Fruit fly (Drosophila melanogaster): Measurements from ENCODE around the gene Clp.

The Clp gene

DNA sequence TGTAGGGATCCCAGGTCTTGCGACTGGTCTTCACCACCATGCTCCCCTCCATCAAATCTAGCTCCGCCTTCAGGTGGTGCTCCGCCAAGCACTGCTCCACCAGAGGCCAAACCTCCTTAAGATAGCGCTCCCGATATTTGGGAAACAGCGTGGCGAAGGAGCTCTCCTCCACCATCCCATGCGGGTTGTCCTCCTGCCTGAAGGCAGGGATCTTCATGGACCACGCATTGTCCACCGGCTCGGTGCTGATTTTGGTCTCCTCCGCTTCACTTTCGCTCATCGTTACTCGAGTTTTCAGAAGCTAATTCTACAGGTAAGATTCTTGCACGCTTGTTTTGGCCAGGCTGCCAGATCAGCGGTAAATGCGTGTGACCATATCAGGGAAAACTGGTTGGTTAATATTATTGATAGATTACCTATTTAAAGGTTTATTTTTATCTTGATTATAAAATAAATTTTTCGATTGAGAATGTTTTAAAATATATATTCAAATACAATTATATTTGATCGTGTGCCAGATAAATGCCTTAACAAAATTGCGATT, 49.8 kb downstream of the Clp start, which contains the start of gene dbe (continued):
- no peak for TF ChIP-seq CHES-1-like (GFP tag; optimal IDR thresholded peaks at IDR 0.05)
- peak in 1 of 3 experiments; percentile 3 for TF ChIP-seq lola (GFP tag; optimal IDR thresholded peaks at IDR 0.05)
- TF ChIP-seq CG17829 (tag; optimal IDR thresholded peaks at IDR 0.05) = peak; percentile 16
- no peak for TF ChIP-seq CG3726 (GFP tag; IDR thresholded peaks at IDR 0.05)
- no peak for TF ChIP-seq CG1024 (GFP tag; IDR thresholded peaks at IDR 0.05)
- TF ChIP-seq trem (tag; optimal IDR thresholded peaks at IDR 0.05) = peak; percentile 8
- no peak for TF ChIP-seq CG12942 (GFP tag; optimal IDR thresholded peaks at IDR 0.05)
- no peak for TF ChIP-seq dimm (GFP tag; IDR thresholded peaks at IDR 0.05)
- no peak for TF ChIP-seq CG10959 (GFP tag; IDR thresholded peaks at IDR 0.05)
- peak; percentile 58 for TF ChIP-seq CG9932 (GFP tag; IDR thresholded peaks at IDR 0.05)
- TF ChIP-seq sim (GFP tag; IDR thresholded peaks at IDR 0.05) = no peak
- peak; percentile 22 for TF ChIP-seq CG12659 (GFP tag; optimal IDR thresholded peaks at IDR 0.05)
- TF ChIP-seq CG2712 (tag; optimal IDR thresholded peaks at IDR 0.05) = peak; percentile 16
- TF ChIP-seq amos (GFP tag; IDR thresholded peaks at IDR 0.05; ENCODE audit: partially characterized antibody) = no peak
- peak; percentile 8 for TF ChIP-seq Hr3 (GFP tag; optimal IDR thresholded peaks at IDR 0.05)
- no peak for TF ChIP-seq Spps (tag; optimal IDR thresholded peaks at IDR 0.05)
- TF ChIP-seq HLH3B (GFP tag; IDR thresholded peaks at IDR 0.05) = no peak
- TF ChIP-seq Meics (GFP tag; optimal IDR thresholded peaks at IDR 0.05) = peak; percentile 5
- peak; percentile 36 for TF ChIP-seq ind (GFP tag; optimal IDR thresholded peaks at IDR 0.05)
- TF ChIP-seq CG1529 (GFP tag; optimal IDR thresholded peaks at IDR 0.05) = no peak
- no peak for TF ChIP-seq CG17328 (GFP tag; IDR thresholded peaks at IDR 0.05)
- peak; percentile 48 for TF ChIP-seq CG13424 (tag; optimal IDR thresholded peaks at IDR 0.05)
- TF ChIP-seq Fer3 (tag; optimal IDR thresholded peaks at IDR 0.05) = peak; percentile 10
- TF ChIP-seq NK7.1 (GFP tag; optimal IDR thresholded peaks at IDR 0.05) = no peak
- peak; percentile 41 for TF ChIP-seq CG12391 (tag; optimal IDR thresholded peaks at IDR 0.05)
- peak; percentile 24 for TF ChIP-seq CG11504 (tag; optimal IDR thresholded peaks at IDR 0.05)
- no peak for TF ChIP-seq CkIIα-i1 (GFP tag; IDR thresholded peaks at IDR 0.05)
- TF ChIP-seq gem (tag; optimal IDR thresholded peaks at IDR 0.05) = peak; percentile 44
- TF ChIP-seq CG16813 (GFP tag; IDR thresholded peaks at IDR 0.05; ENCODE audit: partially characterized antibody) = no peak
- peak; percentile 10 for TF ChIP-seq Hmr (GFP tag; optimal IDR thresholded peaks at IDR 0.05)
- no peak for TF ChIP-seq nmo (GFP tag; optimal IDR thresholded peaks at IDR 0.05)
- TF ChIP-seq BtbVII (GFP tag; optimal IDR thresholded peaks at IDR 0.05) = no peak
- TF ChIP-seq CG7839 (tag; optimal IDR thresholded peaks at IDR 0.05) = peak; percentile 17
- TF ChIP-seq NfI (GFP tag; optimal IDR thresholded peaks at IDR 0.05) = peak; percentile 15
- peak; percentile 20 for TF ChIP-seq dmrt99B (tag; optimal IDR thresholded peaks at IDR 0.05)
- no peak for TF ChIP-seq aop (GFP tag; IDR thresholded peaks at IDR 0.05)
- peak; percentile 59 for TF ChIP-seq CG4617 (GFP tag; optimal IDR thresholded peaks at IDR 0.05; ENCODE audit: borderline replicate concordance)
- TF ChIP-seq Rfx (GFP tag; IDR thresholded peaks at IDR 0.05) = peak; percentile 45
- TF ChIP-seq Chrac-16 (GFP tag; optimal IDR thresholded peaks at IDR 0.05) = peak; percentile 7
- peak; percentile 22 for TF ChIP-seq CG30403 (GFP tag; optimal IDR thresholded peaks at IDR 0.05)
- no peak for TF ChIP-seq Mrtf (GFP tag; IDR thresholded peaks at IDR 0.05)
- TF ChIP-seq CG7372 (GFP tag; IDR thresholded peaks at IDR 0.05) = no peak
- TF ChIP-seq CG8281 (tag; optimal IDR thresholded peaks at IDR 0.05) = no peak
- TF ChIP-seq CG42726 (GFP tag; IDR thresholded peaks at IDR 0.05; ENCODE audit: partially characterized antibody) = no peak
- TF ChIP-seq grau (tag; optimal IDR thresholded peaks at IDR 0.05) = peak; percentile 37
- TF ChIP-seq tap (tag; optimal IDR thresholded peaks at IDR 0.05) = peak; percentile 13
- no peak for TF ChIP-seq tll (GFP tag; optimal IDR thresholded peaks at IDR 0.05)
- TF ChIP-seq bab2 (GFP tag; optimal IDR thresholded peaks at IDR 0.05) = no peak
- TF ChIP-seq gcm2 (GFP tag; optimal IDR thresholded peaks at IDR 0.05) = no peak
- peak; percentile 3 for TF ChIP-seq Mad (GFP tag; optimal IDR thresholded peaks at IDR 0.05)
